Worm (Caenorhabditis elegans) whole organism, mixed stage, embryonic: Measurements from ENCODE around the gene syx-2.

Experiments
- flh-1 ChIP-seq: fragments of 200-800 bp; sonication (Bioruptor generic); optimal IDR thresholded peaks from 2 replicates; lab custom pipeline; 2018; ENCODE audit warnings: mild to moderate bottlenecking, missing genetic modification characterization, moderate library complexity, missing compliant biosample characterization
- lin-13 ChIP-seq: fragments of 150-350 bp; optimal IDR thresholded peaks from 2 replicates; lab custom pipeline; 2014; ENCODE audit warnings: missing biosample characterization, missing genetic modification characterization
- unc-39 ChIP-seq: fragments of 150-350 bp; optimal IDR thresholded peaks from 2 replicates; lab custom pipeline; 2014; ENCODE audit warnings: missing biosample characterization, missing genetic modification characterization
- unc-62 ChIP-seq: fragments of 150-350 bp; optimal IDR thresholded peaks from 2 replicates; lab custom pipeline; 2014; ENCODE audit warnings: missing biosample characterization, missing genetic modification reagents, missing genetic modification characterization
- zip-8 ChIP-seq: fragments of 150-350 bp; optimal IDR thresholded peaks from 2 replicates; lab custom pipeline; 2014; ENCODE audit warnings: missing biosample characterization, missing genetic modification characterization

DNA sequence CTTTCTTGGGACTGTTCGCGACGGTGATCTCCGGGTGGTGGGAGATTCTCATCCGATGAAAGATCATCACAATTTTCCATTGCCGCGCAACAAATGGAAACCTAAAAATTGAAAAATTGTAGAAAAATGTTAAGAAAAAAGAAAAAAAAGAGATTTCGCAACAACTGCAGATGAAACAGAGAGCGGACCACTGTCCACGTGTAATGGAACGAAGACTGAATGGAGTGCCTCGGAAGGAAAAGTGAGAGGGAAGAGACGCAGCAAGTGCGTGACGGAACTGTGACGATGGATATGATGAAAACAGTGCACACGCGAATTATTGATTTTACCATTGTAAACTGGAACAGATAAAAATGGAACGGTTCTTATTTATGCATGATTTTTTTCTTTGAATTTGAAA, 33.9 kb upstream of the syx-2 start, which contains the start of gene meg-2:
- TF ChIP-seq unc-39 (tag; lab: Kevin White, UChicago) (no peak), unc-62 (GFP tag; lab: Kevin White, UChicago) (no peak), zip-8 (tag; lab: Kevin White, UChicago) (no peak), lin-13 (tag; lab: Kevin White, UChicago) (no peak), flh-1 (GFP tag; lab: Kevin White, UChicago) (no peak)
